Worm (Caenorhabditis elegans) whole organism, dauer: Measurements from ENCODE around the gene Y110A2AR.1.

Experiments
- unc-62 ChIP-seq: sonication (generic microtip); optimal IDR thresholded peaks from 2 replicates; lab custom pipeline; 2017; ENCODE audit warnings: missing biosample characterization, missing genetic modification reagents, missing genetic modification characterization

The Y110A2AR.1 gene

DNA sequence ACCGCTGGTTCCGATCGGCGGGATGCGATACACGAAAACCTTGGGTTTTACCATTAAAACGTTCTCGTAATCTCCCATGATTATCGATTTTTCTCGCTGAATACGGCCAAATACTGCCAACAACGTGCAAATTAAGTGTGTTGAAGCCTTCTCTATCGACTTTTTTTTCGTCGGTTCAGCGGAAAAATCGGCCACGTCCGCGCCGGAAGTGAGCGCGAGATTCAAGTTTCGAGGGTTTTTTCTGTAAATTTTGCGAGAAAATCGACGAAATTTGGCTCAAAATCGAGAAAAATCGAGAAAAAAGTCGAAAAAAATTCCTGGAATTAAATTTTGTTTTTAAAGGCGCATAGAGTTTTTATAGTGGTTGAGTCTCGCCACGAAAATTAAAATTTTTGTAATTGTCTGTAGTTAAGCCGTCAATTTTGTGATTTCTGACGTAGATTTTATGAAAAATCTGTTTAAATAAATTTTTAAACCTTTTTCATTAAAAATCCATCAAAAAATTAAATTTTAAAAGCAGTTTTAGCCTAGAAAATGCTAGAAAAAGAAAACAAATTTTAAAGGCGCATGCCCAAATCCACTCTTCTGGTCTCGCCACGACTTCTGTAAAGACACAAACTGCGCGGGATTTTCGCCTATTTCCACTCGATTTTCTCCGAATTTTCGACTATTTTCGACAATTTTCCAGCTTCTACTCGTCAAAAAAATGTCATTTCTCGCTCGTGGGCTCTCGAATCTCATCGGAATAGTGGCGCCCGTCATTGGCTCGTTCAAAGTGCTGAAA, at the start of gene Y110A2AR.1, which contains the start of gene ncap-1:
Gene Y110A2AR.1, plus strand, starts transcription at position 637 of the 784 bp plus-strand sequence.
Gene ncap-1, minus strand, starts transcription at position 241 of the 784 bp plus-strand sequence.
- no peak for TF ChIP-seq unc-62 (GFP tag; lab: Kevin White, UChicago)

DNA sequence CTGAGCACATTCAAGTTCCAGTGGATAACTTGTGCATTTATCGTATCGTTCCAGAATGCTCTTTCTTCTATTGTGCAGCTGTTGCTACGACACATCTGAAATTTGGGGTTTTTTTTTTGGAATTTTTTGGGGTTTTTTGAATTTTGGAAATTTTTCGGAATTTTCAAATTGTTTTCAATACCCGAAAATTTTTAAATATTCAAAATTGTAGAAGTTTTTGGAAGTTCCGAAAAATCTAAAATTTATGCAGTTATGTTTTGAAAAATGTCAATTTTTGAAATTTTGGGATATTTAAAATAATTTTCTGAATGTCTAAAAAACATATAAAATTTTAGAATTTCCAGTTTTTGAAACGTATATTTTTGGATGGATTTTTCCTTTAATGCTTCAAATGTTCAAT, 47.7 kb upstream of the Y110A2AR.1 start, which contains the start of gene Y110A2AL.10:
Gene Y110A2AL.10, minus strand, starts transcription at position 101 of the 400 bp plus-strand sequence.
- TF ChIP-seq unc-62 (GFP tag; lab: Kevin White, UChicago) = no peak

DNA sequence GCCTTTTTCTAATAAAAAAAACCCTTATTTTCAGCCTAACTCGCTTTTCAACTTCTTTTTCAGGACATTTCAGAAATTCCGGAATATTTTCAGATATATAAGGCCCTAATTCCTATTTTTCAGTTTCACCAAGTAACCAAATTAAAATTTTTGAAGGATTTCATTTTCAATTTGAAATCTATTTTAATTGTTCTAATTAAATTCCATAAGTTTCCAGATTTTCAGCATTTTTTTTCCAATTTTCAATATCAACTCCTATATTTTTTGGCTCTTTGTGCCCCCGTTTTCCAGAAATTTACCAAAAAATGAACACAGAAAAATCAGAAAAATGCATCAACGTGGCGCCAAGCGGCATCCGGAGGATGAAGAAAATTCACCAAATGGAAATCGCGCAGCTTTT, 44.7 kb upstream of the Y110A2AR.1 start, which contains the start of gene Y110A2AL.1:
Gene Y110A2AL.1, plus strand, starts transcription at position 301 of the 400 bp plus-strand sequence.
- no peak for TF ChIP-seq unc-62 (GFP tag; lab: Kevin White, UChicago)

DNA sequence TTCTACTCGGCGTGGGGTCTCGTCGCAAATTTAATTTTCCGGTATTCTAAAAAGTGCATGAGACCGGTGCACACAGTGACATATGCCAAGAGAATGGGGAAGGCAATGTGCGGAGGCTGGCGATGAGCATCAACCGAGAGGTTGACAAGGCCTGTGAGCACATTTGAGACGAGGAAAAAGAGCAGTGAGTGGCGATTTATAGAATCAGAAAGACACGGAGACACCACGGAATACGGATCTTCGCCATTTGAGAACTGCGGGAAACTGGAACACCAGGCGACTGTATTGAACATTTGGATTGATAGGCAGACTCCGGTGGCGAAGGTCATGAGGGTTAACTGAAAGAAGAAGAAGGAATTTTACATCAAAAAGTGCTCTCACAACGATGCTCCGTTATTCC, 40.6 kb upstream of the Y110A2AR.1 start:
- no peak for TF ChIP-seq unc-62 (GFP tag; lab: Kevin White, UChicago)

DNA sequence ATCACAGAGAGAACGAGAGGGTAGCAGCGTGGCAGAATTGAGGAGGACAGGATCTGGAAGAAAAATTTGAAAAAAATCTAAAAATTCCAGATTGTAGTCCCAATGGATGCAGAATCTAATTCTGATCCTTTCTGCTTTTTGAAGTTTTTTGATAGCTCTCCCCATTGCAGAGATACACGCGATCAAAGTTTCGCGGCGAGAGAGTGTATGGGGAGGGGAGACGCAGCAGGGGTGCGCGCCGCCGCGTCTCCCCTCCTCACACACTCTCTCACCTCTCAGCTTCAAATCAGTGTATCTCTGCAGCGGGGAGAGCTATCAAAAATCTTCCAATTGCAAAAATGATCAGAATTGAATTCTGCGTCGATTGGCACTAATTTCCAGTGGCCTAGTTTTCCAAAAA, 38.4 kb upstream of the Y110A2AR.1 start:
- TF ChIP-seq unc-62 (GFP tag; lab: Kevin White, UChicago) = no peak

DNA sequence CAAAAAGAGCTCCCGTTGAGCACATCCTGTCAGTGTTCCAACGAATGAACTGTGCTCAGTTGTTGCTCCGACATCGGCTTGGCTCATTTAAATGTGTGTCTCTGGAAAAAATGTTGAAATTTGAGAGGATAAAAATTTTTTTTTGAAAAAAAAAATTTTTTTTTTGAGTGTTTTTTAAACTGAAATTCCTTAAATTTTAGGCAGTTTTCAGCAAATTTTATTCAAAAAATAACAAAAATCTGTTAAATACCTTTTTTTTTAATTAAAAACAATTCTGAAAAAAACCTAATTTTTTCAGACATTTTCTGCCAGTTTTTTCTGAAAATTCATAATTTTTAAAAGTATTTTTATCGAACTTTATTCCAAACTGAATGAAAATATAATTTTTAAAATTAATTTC, 34.7 kb upstream of the Y110A2AR.1 start, which contains the start of gene pigw-1:
Gene pigw-1, minus strand, starts transcription at position 101 of the 400 bp plus-strand sequence.
- TF ChIP-seq unc-62 (GFP tag; lab: Kevin White, UChicago) = no peak

DNA sequence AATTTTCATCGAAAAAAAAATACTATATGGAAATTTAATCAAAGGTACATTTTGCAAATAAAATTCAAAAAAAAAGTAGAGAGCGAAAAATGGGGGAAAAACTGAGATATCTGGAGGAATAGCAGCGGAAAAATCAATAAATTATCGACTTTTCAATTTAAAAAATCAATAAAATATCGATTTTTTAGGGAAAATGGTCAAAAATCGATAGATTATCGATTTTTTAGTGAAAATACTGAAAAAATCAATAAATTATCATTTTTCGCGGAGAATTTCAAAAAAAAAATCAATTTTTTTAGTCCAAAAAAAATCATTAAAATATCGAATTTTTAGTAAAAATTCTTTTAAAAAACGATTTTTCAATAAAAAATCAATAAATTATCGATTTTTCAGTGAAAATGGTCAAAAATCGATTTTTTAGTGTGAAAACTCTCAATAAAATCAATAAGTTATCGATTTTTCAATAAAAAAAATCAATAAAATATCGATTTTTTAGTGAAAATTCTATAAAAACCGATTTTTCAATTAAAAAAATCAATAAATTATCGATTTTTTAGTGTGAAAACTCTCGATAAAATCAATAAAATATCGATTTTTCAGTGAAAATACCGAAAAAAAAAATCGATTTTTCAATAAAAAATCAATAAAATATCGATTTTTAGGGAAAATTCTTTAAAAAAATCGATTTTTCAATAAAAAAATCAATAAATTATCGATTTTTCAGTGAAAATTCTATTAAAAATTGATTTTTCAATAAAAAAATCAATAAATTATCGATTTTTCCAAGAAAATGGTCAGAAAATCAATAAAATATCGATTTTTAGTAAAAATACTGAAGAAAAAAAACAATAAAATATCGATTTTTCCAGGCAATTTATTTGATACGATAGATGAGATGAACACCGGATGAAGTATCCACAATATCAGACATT, 33.7 kb upstream of the Y110A2AR.1 start:
- TF ChIP-seq unc-62 (GFP tag; lab: Kevin White, UChicago) = no peak

DNA sequence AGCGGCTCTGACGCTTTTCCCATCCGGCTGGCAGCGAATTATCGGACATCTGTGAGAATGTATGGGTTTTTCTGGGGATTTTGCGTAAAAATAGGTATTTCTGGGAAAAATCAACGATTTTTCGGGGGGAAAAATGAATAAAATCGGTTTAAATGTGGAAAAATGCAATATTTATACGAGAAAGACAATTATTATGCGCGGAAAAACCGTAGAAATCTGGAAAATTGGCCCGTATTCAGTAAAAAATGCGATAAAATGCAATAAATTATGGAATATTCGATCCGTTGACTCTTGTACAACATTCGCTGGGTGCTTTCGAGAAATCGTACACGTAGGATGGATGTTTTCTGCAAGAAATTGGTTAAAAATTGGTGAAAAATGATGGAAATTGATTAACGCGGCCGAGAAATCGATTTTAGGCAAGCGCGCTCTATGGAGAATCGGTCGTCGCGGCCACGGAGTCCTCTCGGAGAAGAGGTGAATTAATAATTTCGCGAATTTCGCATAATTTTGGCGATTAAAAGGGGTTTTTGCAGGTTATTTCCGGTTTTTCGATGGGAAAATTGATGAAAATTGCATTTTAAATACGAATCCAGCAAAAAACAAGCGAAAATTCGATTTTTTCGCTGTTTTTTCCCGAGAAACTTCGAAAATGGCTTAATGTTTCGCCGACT, 30.4 kb upstream of the Y110A2AR.1 start, which contains the start of gene pinn-1:
Gene pinn-1, minus strand, starts transcription at position 51 of the 674 bp plus-strand sequence.
- no peak for TF ChIP-seq unc-62 (GFP tag; lab: Kevin White, UChicago)

DNA sequence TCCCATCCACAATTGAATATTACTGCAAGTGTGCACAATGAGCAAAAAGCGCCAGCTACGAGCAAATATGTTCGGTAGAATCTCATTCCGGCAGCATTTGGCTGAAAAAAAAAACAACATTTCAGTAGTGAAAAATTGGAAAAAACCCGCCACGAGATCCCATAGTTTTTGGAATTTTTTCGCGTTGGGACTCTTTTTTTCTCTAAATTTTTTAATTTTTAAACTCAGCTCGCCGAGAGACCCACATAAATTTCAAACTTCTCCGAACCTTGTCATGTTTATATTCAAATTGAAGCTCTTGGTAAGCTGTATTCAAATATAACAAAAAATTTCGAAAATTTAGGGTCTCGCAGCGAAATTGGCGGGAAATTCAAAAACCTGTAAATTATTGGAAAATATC, 25.2 kb upstream of the Y110A2AR.1 start, which contains the start of gene sqv-2:
Gene sqv-2, minus strand, starts transcription at position 101 of the 400 bp plus-strand sequence.
- TF ChIP-seq unc-62 (GFP tag; lab: Kevin White, UChicago) = no peak

DNA sequence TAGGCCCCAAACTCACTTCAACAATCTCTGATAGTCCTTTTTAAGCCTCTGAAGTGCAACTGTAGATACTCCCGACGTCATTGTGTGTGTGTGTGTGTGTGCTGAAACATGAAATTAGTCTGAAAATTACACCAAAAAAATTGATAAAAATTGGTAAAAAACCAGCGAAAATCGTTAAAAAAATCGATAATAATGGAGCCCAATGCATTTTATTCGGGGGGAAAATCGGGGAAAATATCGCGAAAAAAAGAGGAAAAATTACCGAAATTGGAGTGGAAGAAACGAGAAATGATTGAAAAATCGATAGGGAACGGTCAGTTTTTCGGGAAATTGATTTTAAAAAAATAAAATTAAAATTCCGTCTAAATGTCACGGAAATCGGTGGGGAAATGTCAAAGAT, 19.3 kb upstream of the Y110A2AR.1 start, which contains the start of gene ubc-26:
Gene ubc-26, minus strand, starts transcription at position 101 of the 400 bp plus-strand sequence.
- TF ChIP-seq unc-62 (GFP tag; lab: Kevin White, UChicago) = no peak

DNA sequence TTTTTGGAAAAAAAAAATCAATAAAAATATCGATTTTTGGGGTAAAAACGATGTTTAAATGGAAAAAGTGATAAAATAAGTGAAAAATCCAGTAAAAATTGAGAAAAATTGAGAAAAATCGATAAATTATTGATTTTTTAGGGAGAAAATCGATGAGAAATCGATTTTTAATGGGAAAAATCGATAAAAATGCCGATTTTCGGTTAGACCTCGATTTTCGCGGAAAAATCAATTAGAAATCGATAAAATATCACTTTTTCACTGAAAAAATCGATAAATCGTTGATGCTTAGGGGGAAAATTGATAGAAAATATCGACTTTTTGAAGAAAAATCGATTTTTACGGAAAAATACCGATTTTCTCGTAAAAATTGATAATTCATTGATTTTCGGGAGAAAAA, 18.4 kb upstream of the Y110A2AR.1 start:
- no peak for TF ChIP-seq unc-62 (GFP tag; lab: Kevin White, UChicago)

DNA sequence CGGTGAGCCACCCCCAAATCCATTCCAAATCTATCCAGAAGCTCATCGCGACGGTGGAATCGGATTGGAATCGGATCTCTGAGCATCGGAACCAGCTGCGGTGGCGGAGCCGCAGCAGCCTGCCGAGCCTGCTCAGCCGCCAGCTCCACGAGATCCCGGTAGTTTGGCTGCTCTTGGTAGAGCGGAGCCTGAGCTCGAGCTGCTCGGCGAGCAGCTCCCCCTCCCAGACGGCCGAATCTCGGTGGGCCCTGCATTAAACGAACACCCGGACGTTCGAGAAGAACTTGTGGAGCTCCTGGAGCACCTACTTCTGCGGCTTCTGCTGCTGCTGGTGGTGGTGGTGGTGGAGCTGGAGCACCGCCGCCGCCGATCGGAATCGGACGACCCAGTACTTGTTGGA, 15.8 kb upstream of the Y110A2AR.1 start:
- no peak for TF ChIP-seq unc-62 (GFP tag; lab: Kevin White, UChicago)

DNA sequence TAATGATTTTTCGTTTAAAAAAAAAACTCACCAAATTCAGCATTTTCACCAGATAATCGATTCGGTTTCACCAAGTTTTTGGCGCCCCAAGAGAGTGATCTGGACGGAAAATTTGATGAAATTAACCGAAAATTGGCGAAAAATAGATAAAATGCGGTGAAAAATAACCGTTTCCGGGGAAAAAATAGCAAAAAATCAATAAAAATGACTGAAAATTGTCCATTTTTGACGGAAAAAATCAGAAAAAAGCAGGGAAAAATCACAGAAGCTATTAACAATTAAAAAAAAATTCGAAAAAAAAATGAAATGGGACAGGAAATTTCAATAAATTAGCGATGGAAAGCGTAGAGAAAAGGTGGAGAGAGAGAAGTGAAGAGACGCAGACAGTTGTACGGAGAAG, 6.0 kb upstream of the Y110A2AR.1 start, which contains the start of gene ubc-15:
Gene ubc-15, minus strand, starts transcription at position 101 of the 400 bp plus-strand sequence.
- TF ChIP-seq unc-62 (GFP tag; lab: Kevin White, UChicago) = no peak

DNA sequence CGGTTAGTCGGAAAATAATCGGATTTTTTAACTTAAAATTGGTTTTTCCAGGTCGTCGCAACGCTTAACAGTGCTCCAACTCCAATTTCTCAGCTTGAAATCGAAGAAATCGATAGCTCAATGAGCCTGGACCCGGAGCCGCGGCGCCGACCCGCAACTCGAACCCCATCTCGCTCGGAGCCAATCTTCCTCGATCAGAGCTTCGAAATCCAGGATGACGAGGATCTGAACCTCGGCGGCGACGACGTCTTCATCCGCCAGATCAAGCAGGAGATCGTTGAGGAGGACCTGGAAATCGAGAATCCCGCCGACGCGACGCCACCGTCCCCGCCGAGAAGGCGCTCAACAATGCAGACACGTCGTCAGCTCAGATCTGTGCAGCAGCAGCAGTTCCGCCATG, 724 bp downstream of the Y110A2AR.1 start:
- TF ChIP-seq unc-62 (GFP tag; lab: Kevin White, UChicago) = no peak
